Fruit fly (Drosophila melanogaster) whole organism, pupa: ENCODE data around the gene isoQC.

Experiments used
- CG10348 ChIP-seq: fragments of 200-800 bp; sonication (Bioruptor generic); IDR thresholded peaks from 2 replicates; pipeline ENCODE4 v1.3.6; 2022; ENCODE audit warnings: missing biosample characterization, missing genetic modification characterization
- CG12605 ChIP-seq: fragments of 200-800 bp; sonication (Bioruptor generic); IDR thresholded peaks from 2 replicates; pipeline ENCODE4 v1.3.6; 2022; ENCODE audit warnings: missing biosample characterization, missing genetic modification characterization
- CG13204 ChIP-seq: fragments of 200-800 bp; sonication (Bioruptor generic); optimal IDR thresholded peaks from 2 replicates; lab custom pipeline; 2018; ENCODE audit warnings: missing biosample characterization, mild to moderate bottlenecking, missing genetic modification characterization, moderate library complexity
- CG14655 ChIP-seq: fragments of 200-800 bp; sonication (Bioruptor generic); optimal IDR thresholded peaks from 3 replicates; lab custom pipeline; 2017; ENCODE audit warnings: mild to moderate bottlenecking, missing biosample characterization, missing genetic modification reagents, missing genetic modification characterization
- CG15710 ChIP-seq: fragments of 200-800 bp; sonication (Bioruptor generic); optimal IDR thresholded peaks from 2 replicates; lab custom pipeline; 2018; ENCODE audit warnings: missing biosample characterization, mild to moderate bottlenecking, missing genetic modification characterization, moderate library complexity
- CG17806 ChIP-seq: fragments of 200-800 bp; sonication (Bioruptor generic); optimal IDR thresholded peaks from 2 replicates; lab custom pipeline; 2018; ENCODE audit warnings: missing biosample characterization, mild to moderate bottlenecking, missing genetic modification characterization, moderate library complexity
- CG32121 ChIP-seq: fragments of 200-800 bp; sonication (Bioruptor generic); IDR thresholded peaks from 2 replicates; pipeline ENCODE4 v1.3.6; 2022; ENCODE audit warnings: missing biosample characterization, missing genetic modification characterization
- CG34367 ChIP-seq: fragments of 200-800 bp; sonication (Bioruptor generic); optimal IDR thresholded peaks from 2 replicates; lab custom pipeline; 2018; ENCODE audit warnings: missing biosample characterization, mild to moderate bottlenecking, missing genetic modification characterization
- CG4496 ChIP-seq: fragments of 200-800 bp; sonication (Bioruptor generic); IDR thresholded peaks from 3 replicates; pipeline ENCODE4 v1.3.6; 2022; ENCODE audit warnings: missing biosample characterization, missing genetic modification characterization
- CG8159 ChIP-seq: fragments of 200-800 bp; sonication (Bioruptor generic); optimal IDR thresholded peaks from 3 replicates; lab custom pipeline; 2018; ENCODE audit warnings: missing biosample characterization, mild to moderate bottlenecking, missing genetic modification characterization, moderate library complexity
- CG8301 ChIP-seq: fragments of 200-800 bp; sonication (Bioruptor generic); optimal IDR thresholded peaks from 2 replicates; lab custom pipeline; 2018; ENCODE audit warnings: missing biosample characterization, mild to moderate bottlenecking, missing genetic modification characterization
- CG9948 ChIP-seq: fragments of 200-800 bp; sonication (Bioruptor generic); optimal IDR thresholded peaks from 2 replicates; lab custom pipeline; 2018; ENCODE audit warnings: missing biosample characterization, mild to moderate bottlenecking, missing genetic modification characterization, moderate library complexity
- D1 ChIP-seq: fragments of 200-800 bp; sonication (Bioruptor generic); optimal IDR thresholded peaks from 2 replicates; lab custom pipeline; 2018; ENCODE audit warnings: missing biosample characterization, mild to moderate bottlenecking, missing genetic modification characterization, moderate library complexity
- EcR ChIP-seq: fragments of 200-800 bp; sonication (Bioruptor generic); optimal IDR thresholded peaks from 3 replicates; lab custom pipeline; 2019; ENCODE audit warnings: missing biosample characterization, missing genetic modification characterization, mild to moderate bottlenecking, moderate library complexity, missing genetic modification reagents
- Ets98B ChIP-seq: fragments of 200-800 bp; sonication (Bioruptor generic); IDR thresholded peaks from 2 replicates; pipeline ENCODE4 v1.3.6; 2022; ENCODE audit warnings: missing biosample characterization, missing genetic modification characterization
- Pif1A ChIP-seq: fragments of 200-800 bp; sonication (Bioruptor generic); optimal IDR thresholded peaks from 3 replicates; lab custom pipeline; 2016; ENCODE audit warnings: missing biosample characterization, missing genetic modification characterization
- Pif1B ChIP-seq: fragments of 200-800 bp; sonication (Bioruptor generic); optimal IDR thresholded peaks from 3 replicates; lab custom pipeline; 2016; ENCODE audit warnings: missing biosample characterization, missing genetic modification characterization
- Snoo ChIP-seq: fragments of 200-800 bp; sonication (Bioruptor generic); optimal IDR thresholded peaks from 3 replicates; lab custom pipeline; 2017; ENCODE audit warnings: missing biosample characterization, mild to moderate bottlenecking, missing genetic modification characterization, inconsistent platforms
- fd96Ca ChIP-seq: fragments of 200-800 bp; sonication (Bioruptor generic); IDR thresholded peaks from 3 replicates; pipeline ENCODE4 v1.3.6; 2022; ENCODE audit warnings: missing biosample characterization, missing genetic modification characterization
- gl ChIP-seq: fragments of 200-800 bp; sonication (Bioruptor generic); optimal IDR thresholded peaks from 2 replicates; lab custom pipeline; 2018; ENCODE audit warnings: missing biosample characterization, mild to moderate bottlenecking, missing genetic modification characterization
- rn ChIP-seq: fragments of 200-800 bp; sonication (Bioruptor generic); IDR thresholded peaks from 2 replicates; pipeline ENCODE4 v1.3.6; 2022; ENCODE audit warnings: missing biosample characterization, missing genetic modification characterization

isoQC gene

dm6 chr3L:20514101-20514500, 39.8 kb downstream of the isoQC start:
- TF ChIP-seq fd96Ca (GFP tag; lab: Robert Waterston, UW) (no peak), CG13204 (GFP tag; lab: Kevin White, UChicago) (no peak), CG14655 (GFP tag; lab: Kevin White, UChicago) (no peak), Ets98B (no peak)

DNA sequence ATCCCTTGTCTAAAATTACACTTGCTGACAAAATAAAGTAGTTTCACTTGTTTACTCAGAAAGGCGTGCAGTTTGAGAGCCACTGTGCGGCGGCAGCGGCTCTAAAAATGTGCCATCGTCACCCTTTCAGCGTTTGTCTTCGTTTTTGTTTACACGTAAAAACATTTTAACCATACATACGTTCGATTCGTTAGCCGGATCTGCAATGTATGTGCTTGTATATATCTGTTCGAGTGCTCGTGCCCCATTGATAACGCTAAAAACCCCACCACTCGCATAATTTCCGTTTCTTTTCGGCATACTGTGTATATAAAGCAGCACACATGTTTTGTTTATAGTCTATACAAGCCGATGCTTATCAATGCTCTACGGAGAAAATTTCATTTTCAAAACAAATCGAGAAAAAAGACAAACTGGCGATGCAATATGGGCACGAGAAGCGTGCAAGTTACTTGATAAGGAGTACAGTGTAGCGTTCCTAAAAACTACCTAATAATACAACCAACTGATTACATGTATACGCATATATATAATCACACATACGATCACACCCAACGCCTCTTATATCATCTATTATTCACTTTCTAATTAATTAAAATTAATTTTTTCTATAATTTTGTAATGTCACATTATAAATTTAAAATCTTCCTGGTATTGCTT, 42.4 kb downstream of the isoQC start:
- TF ChIP-seq Pif1B (GFP tag; lab: Kevin White, UChicago), result no peak
- peak; percentile 46 for TF ChIP-seq CG34367
- no peak for TF ChIP-seq CG13204 (GFP tag; lab: Kevin White, UChicago)
- peak; percentile 52 for TF ChIP-seq CG14655 (GFP tag; lab: Kevin White, UChicago)
- TF ChIP-seq CG9948 (tag; lab: Kevin White, UChicago), result peak; percentile 13
- 0 out of 3 replicates have a peak, but pooled peaks have one; percentile 39 for TF ChIP-seq CG4496
- no peak for TF ChIP-seq CG10348
- TF ChIP-seq Pif1A (GFP tag; lab: Kevin White, UChicago), result peak; percentile 8
- TF ChIP-seq EcR, result no peak
- peak; percentile 48 for TF ChIP-seq CG17806
- no peak for TF ChIP-seq CG32121 (GFP tag; lab: Robert Waterston, UW)
- no peak; the same call in 1 of the 2 replicates for TF ChIP-seq CG12605 (GFP tag; lab: Robert Waterston, UW)
- TF ChIP-seq Snoo (tag; lab: Kevin White, UChicago), result peak; percentile 23
- TF ChIP-seq gl, result no peak
- TF ChIP-seq CG8159, result peak; percentile 61
- TF ChIP-seq Ets98B, result peak; percentile 36
- TF ChIP-seq CG15710 (tag; lab: Kevin White, UChicago), result peak; percentile 56
- no peak for TF ChIP-seq rn (GFP tag; lab: Robert Waterston, UW)
- TF ChIP-seq CG8301 (tag; lab: Kevin White, UChicago), result peak; percentile 18
- TF ChIP-seq fd96Ca (GFP tag; lab: Robert Waterston, UW), result no peak
- TF ChIP-seq D1 (tag; lab: Kevin White, UChicago), result no peak

DNA sequence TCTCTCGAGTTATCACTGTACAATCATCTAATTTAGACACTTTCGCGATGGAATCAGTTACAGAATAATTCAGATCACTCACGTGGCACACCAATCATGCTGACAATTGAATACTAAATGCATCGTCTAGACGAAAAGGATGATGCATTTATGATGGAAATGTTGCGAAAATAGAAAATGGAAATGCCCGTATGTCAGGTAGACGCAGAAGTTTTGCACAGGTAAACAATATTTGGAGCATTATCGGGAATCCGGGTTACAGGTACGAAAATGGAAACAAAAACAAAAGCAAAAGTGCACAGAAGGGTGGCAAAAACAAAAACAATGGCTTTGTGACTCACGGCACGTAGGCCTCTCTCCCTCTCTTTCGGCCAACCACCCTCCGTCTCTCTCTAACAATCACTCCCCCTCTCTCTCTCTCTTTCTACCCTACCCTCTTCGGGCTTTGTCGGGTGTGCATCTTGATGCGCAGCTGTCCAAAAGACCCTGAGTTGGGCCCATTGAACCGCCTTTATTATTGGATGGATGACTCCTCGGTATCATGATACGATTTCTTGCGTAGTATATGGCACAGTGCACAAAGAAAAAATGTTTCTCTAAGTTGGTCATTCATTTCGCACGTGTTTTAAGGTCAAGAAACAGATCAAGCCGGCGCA, 43.0 kb downstream of the isoQC start:
- no peak for TF ChIP-seq Pif1B (GFP tag; lab: Kevin White, UChicago)
- peak; percentile 98 for TF ChIP-seq EcR
- TF ChIP-seq, all 21 proteins: peak for 1

DNA sequence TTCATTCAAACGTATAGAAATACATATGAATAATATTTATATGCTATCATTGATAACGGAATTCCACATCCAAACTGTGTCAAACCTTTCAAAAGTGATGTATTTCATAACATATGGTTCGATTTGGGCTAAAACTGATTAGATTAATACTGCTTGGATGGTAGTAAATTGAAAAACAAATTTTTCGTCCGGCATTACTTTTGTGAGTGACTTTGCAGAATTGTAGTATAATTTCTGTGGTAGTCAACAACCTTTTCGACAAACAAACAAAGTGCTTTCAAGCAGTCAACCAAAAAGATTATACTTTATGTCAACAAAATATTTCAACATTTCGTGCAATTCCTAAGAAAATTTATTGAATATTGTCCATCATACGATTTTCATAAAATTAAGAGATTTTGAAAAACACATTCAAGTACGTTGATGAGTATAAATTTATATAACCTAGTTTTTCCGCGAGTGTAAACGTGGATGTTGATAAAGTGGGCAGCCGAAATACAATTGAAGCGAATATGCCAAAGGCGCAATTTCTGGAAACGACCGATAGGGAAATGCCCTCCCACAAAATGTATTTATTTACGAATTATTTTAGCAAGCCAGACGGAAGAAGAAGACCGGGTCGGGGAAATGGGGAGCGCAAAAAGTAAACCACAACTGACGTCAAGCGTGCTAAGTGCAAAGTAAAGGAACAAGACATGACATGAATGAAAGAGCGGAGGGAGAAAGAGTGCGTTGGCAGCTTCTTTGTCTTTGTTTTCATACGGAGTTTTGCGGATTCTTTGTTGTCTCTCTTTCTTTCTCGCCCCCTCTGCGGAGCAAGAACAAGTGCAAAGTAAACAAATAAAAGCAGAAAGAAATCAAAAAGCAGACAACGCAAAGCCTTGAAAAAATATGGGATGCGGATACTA, 43.9 kb downstream of the isoQC start:
- TF ChIP-seq CG9948 (tag; lab: Kevin White, UChicago) (peak; percentile 7), CG32121 (GFP tag; lab: Robert Waterston, UW) (peak; percentile 15; the same call in 1 of the 2 replicates), CG8301 (tag; lab: Kevin White, UChicago) (no peak), CG8159 (no peak), gl (peak; percentile 71), Ets98B (0 out of 2 replicates have a peak, but pooled peaks have one; percentile 33), Snoo (tag; lab: Kevin White, UChicago) (peak; percentile 30), CG17806 (peak; percentile 37), CG12605 (GFP tag; lab: Robert Waterston, UW) (peak; percentile 69), D1 (tag; lab: Kevin White, UChicago) (peak; percentile 44), CG34367 (peak; percentile 19), EcR (peak; percentile 86), Pif1A (GFP tag; lab: Kevin White, UChicago) (peak; percentile 24), CG14655 (GFP tag; lab: Kevin White, UChicago) (peak; percentile 48), CG13204 (GFP tag; lab: Kevin White, UChicago) (peak; percentile 67), CG4496 (peak; percentile 69), CG15710 (tag; lab: Kevin White, UChicago) (peak; percentile 4), Pif1B (GFP tag; lab: Kevin White, UChicago) (peak; percentile 54), rn (GFP tag; lab: Robert Waterston, UW) (no peak), fd96Ca (GFP tag; lab: Robert Waterston, UW) (no peak), CG10348 (no peak)

DNA sequence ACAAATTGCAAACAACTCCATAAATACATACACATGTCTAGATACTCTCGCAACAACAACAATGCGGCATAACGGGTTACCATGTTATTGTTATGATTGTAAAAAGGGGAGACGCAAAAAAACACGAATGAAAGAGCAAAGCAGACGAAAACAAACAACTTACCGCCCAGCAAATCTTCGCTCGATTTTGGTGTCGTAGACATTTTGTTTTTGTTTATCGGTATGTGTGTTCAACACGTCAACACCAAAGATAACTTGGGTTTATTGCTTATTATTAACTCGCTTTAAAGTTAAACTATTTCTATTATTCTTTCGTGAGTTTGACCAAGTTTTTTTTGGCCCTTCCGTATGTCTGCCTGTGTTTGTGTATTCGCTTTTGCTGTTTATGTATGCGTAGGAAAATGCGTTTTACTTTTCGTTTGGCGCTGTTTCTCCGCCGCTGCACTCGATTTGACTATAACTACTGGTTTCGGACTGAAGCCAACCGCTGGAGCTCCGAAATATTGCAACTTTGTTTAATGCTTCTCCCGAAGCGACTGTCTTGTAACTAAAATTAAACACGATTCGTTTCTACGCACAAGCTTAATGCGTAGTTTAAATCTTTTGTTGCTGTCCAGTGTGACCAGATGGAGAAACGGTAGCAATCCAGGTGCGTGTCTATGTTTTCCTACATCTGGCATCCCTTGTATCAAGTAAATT, 44.7 kb downstream of the isoQC start, which contains the start of gene BNIP3:
Gene BNIP3 (minus strand): TSS at position 589 of the 699 bp plus-strand sequence.
- TF ChIP-seq CG8159 (peak; percentile 2), D1 (tag; lab: Kevin White, UChicago) (no peak)
